Fruit fly (Drosophila melanogaster): Measurements from ENCODE around the gene Hmx.
A peak's percentile ranks its signal among the peaks of the same experiment; 100 is the strongest.

The Hmx gene

DNA sequence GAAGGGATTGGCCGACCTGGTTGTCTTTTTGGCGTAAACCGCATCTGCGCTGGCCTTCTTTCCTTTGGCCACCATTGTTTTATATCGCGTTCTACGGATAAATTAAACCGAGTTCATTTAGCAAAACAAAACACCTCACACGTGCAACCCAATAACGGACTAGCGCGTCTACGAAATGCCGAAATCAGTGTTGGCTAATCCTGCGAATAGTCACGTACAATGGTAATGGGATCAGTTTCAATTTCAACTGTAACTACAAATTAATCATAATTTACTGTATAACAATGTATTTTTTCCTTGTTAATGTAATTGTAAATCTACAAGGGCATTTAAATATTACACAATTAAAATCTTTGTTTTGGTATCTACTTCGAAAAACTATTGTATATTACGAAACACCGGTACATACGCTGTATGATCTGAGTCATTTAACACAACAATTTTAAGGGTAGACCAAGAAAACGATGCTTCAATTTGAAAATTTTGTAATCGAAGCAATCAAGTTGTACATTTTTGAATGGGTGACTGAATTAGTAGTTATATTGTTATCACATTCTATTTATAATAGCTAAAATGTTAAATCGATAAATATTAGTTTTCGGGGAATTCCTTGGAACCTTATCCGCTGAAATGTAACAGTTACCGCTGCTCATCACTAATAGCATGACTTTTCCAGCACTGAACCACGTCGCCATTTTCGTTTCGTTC lies 18.8 kb upstream of the Hmx start, which contains the start of gene SF1 (continued):
- TF ChIP-seq Hr4 (GFP tag; optimal IDR thresholded peaks at IDR 0.05), result no peak
- no peak for TF ChIP-seq CG6276 (GFP tag; optimal IDR thresholded peaks at IDR 0.05)
- TF ChIP-seq dsx (GFP tag; optimal IDR thresholded peaks at IDR 0.05; ENCODE audit: poor library complexity, severe bottlenecking), result no peak
- no peak for TF ChIP-seq CG6854 (GFP tag; optimal IDR thresholded peaks at IDR 0.05)
- TF ChIP-seq Hr39 (GFP tag; optimal IDR thresholded peaks at IDR 0.05), result no peak
- TF ChIP-seq CG34406 (GFP tag; optimal IDR thresholded peaks at IDR 0.05), result no peak
- TF ChIP-seq eg (GFP tag; IDR thresholded peaks at IDR 0.05), result 0 out of 3 replicates have a peak, but pooled peaks have one; percentile 26
- TF ChIP-seq CG8119 (GFP tag; IDR thresholded peaks at IDR 0.05), result no peak
- TF ChIP-seq CG31627 (GFP tag; optimal IDR thresholded peaks at IDR 0.05), result peak; percentile 61
- TF ChIP-seq Eip75B (GFP tag; optimal IDR thresholded peaks at IDR 0.05), result no peak
- no peak for TF ChIP-seq CG32006 (GFP tag; optimal IDR thresholded peaks at IDR 0.05)
- TF ChIP-seq CG7368 (GFP tag; optimal IDR thresholded peaks at IDR 0.05), result no peak
- no peak for TF ChIP-seq pdm3 (GFP tag; optimal IDR thresholded peaks at IDR 0.05)
- TF ChIP-seq CG16779 (tag; optimal IDR thresholded peaks at IDR 0.05), result no peak
- no peak for TF ChIP-seq dac (GFP tag; optimal IDR thresholded peaks at IDR 0.05)
- TF ChIP-seq CG15336 (GFP tag; IDR thresholded peaks at IDR 0.05), result no peak
- TF ChIP-seq esn (GFP tag; optimal IDR thresholded peaks at IDR 0.05), result peak; percentile 62

DNA sequence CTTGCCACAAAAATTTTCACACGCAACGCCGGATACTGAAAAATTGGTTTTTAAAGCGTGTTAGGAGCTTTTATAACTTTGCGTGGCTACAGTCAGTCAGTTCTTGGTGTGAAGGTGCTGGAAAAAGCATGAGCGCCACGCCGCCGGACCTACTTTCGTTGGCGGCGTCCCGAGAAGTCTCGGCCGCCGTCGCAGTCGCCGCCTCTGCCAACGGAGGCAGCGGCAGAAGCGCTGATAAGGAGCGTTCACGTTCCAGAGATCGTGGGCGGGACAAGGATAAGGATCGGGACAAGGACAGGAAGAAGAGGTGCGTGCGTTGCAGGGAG lies 18.3 kb upstream of the Hmx start:
- TF ChIP-seq ss (GFP tag; optimal IDR thresholded peaks at IDR 0.05) (no peak), OdsH (GFP tag; optimal IDR thresholded peaks at IDR 0.05) (no peak), CG7368 (GFP tag; optimal IDR thresholded peaks at IDR 0.05) (no peak), dsx (GFP tag; optimal IDR thresholded peaks at IDR 0.05; ENCODE audit: poor library complexity, severe bottlenecking) (no peak), Blimp-1 (GFP tag; optimal IDR thresholded peaks at IDR 0.05) (no peak), CG32006 (GFP tag; optimal IDR thresholded peaks at IDR 0.05) (no peak), fd59A (GFP tag; optimal IDR thresholded peaks at IDR 0.05) (no peak), Lpt (GFP tag; optimal IDR thresholded peaks at IDR 0.05) (no peak), Ets21C (GFP tag; optimal IDR thresholded peaks at IDR 0.05) (no peak), Gug (GFP tag; IDR thresholded peaks at IDR 0.05) (no peak)

DNA sequence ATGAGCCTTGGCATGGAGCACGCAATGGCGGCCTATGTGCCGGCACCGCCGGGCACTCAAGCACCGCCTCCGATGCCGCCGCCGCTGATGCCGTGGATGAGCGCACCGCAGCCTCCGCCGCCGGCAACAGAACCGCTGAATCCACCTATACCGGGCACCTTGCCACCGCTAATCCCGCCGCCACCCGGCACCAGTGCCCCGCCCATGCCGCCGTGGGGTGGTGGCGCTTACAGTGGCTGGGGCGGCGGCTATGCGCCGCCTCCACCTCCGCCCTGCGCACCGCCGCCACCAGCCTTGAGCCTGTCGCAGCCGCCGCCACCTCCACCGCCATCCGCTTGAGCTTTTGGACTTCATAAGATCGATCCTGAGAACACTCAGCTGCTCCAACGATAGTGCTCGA lies 14.1 kb upstream of the Hmx start:
- no peak for TF ChIP-seq CG6808 (GFP tag; optimal IDR thresholded peaks at IDR 0.05)
- no peak for TF ChIP-seq cyc (GFP tag; optimal IDR thresholded peaks at IDR 0.05)
- no peak for TF ChIP-seq dsx (GFP tag; optimal IDR thresholded peaks at IDR 0.05; ENCODE audit: poor library complexity, severe bottlenecking)
- TF ChIP-seq CG8632 (GFP tag; optimal IDR thresholded peaks at IDR 0.05), result no peak
- no peak for TF ChIP-seq CG10669 (GFP tag; optimal IDR thresholded peaks at IDR 0.05)
- TF ChIP-seq CG3032 (tag; optimal IDR thresholded peaks at IDR 0.05), result no peak

dm6 chr3R:17546115-17546705 lies 12.5 kb upstream of the Hmx start, which contains the start of gene Prx3:
Prx3 (minus strand) TSS chr3R:17546531.
- TF ChIP-seq fd85E (GFP tag; optimal IDR thresholded peaks at IDR 0.05), result no peak
- TF ChIP-seq vri (GFP tag; optimal IDR thresholded peaks at IDR 0.05), result peak; percentile 90
- no peak for TF ChIP-seq CG6792 (GFP tag; optimal IDR thresholded peaks at IDR 0.05)
- TF ChIP-seq dac (GFP tag; optimal IDR thresholded peaks at IDR 0.05), result no peak
- TF ChIP-seq fkh (GFP tag; optimal IDR thresholded peaks at IDR 0.05), result no peak
- TF ChIP-seq CG10669 (GFP tag; optimal IDR thresholded peaks at IDR 0.05), result no peak
- TF ChIP-seq achi (GFP tag; optimal IDR thresholded peaks at IDR 0.05), result peak; percentile 62
- TF ChIP-seq Gug (GFP tag; IDR thresholded peaks at IDR 0.05), result no peak
- TF ChIP-seq pdm3 (GFP tag; optimal IDR thresholded peaks at IDR 0.05), result no peak
- no peak for TF ChIP-seq OdsH (GFP tag; optimal IDR thresholded peaks at IDR 0.05)
- TF ChIP-seq CG11902 (GFP tag; optimal IDR thresholded peaks at IDR 0.05), result no peak
- TF ChIP-seq CG6808 (GFP tag; optimal IDR thresholded peaks at IDR 0.05), result no peak
- no peak for TF ChIP-seq fd59A (GFP tag; optimal IDR thresholded peaks at IDR 0.05)
- no peak for TF ChIP-seq CG32006 (GFP tag; optimal IDR thresholded peaks at IDR 0.05)
- no peak for TF ChIP-seq CG1621 (tag; optimal IDR thresholded peaks at IDR 0.05)
- TF ChIP-seq CG8319 (GFP tag; optimal IDR thresholded peaks at IDR 0.05), result no peak
- no peak for TF ChIP-seq lz (GFP tag; optimal IDR thresholded peaks at IDR 0.05)
- no peak for TF ChIP-seq CG31627 (GFP tag; optimal IDR thresholded peaks at IDR 0.05)
- TF ChIP-seq dsx (GFP tag; optimal IDR thresholded peaks at IDR 0.05; ENCODE audit: poor library complexity, severe bottlenecking), result no peak
- TF ChIP-seq Blimp-1 (GFP tag; optimal IDR thresholded peaks at IDR 0.05), result peak; percentile 93
- no peak for TF ChIP-seq CG6276 (GFP tag; optimal IDR thresholded peaks at IDR 0.05)
- TF ChIP-seq CG3032 (tag; optimal IDR thresholded peaks at IDR 0.05), result no peak
- no peak for TF ChIP-seq Sox15 (GFP tag; optimal IDR thresholded peaks at IDR 0.05)

All from whole organism, prepupa.